Worm (Caenorhabditis elegans): Measurements from ENCODE around the gene spat-3.

ce11 chrX:4577941-4578340 lies 27.8 kb downstream of the spat-3 start, which contains the start of gene C05E11.3:
- TF ChIP-seq unc-62 (GFP tag; optimal IDR thresholded peaks at IDR 0.05) = no peak
- no peak for TF ChIP-seq elt-3 (tag; optimal IDR thresholded peaks at IDR 0.05)
- TF ChIP-seq pha-4 (tag; optimal IDR thresholded peaks at IDR 0.05) = no peak
- TF ChIP-seq elt-1 (tag; optimal IDR thresholded peaks at IDR 0.05; ENCODE audit: borderline replicate concordance, insufficient read depth) = no peak
- TF ChIP-seq ztf-11 (tag; optimal IDR thresholded peaks at IDR 0.05) = no peak
- TF ChIP-seq nhr-76 (tag; optimal IDR thresholded peaks at IDR 0.05) = no peak
- no peak for TF ChIP-seq ces-1 (GFP tag; optimal IDR thresholded peaks at IDR 0.05)
- no peak for TF ChIP-seq blmp-1 (tag; optimal IDR thresholded peaks at IDR 0.05)
- TF ChIP-seq unc-39 (tag; optimal IDR thresholded peaks at IDR 0.05) = no peak
- no peak for TF ChIP-seq snpc-4 (tag; optimal IDR thresholded peaks at IDR 0.05)
- TF ChIP-seq cnd-1 (tag; optimal IDR thresholded peaks at IDR 0.05) = no peak
- TF ChIP-seq lsy-2 (tag; optimal IDR thresholded peaks at IDR 0.05) = no peak
- TF ChIP-seq sptf-1 (tag; optimal IDR thresholded peaks at IDR 0.05) = no peak
- no peak for TF ChIP-seq ham-2 (GFP tag; optimal IDR thresholded peaks at IDR 0.05)
